Worm (Caenorhabditis elegans): ENCODE results near the gene Y70G10A.3.

Gene Y70G10A.3

ce11 chrIII:10202894-10203871 is 35.7 kb upstream of the Y70G10A.3 start, which contains the start of gene chc-1:
Gene chc-1 (plus strand): TSS chrIII:10203821.
- no peak for TF ChIP-seq nhr-11 (tag; optimal IDR thresholded peaks at IDR 0.05)
- TF ChIP-seq gei-8 (GFP tag; optimal IDR thresholded peaks at IDR 0.05) = no peak
- no peak for TF ChIP-seq nhr-111 (GFP tag; optimal IDR thresholded peaks at IDR 0.05)
- TF ChIP-seq nhr-25 (tag; optimal IDR thresholded peaks at IDR 0.05; ENCODE audit: borderline replicate concordance, insufficient read depth) = no peak
- TF ChIP-seq nhr-10 (tag; optimal IDR thresholded peaks at IDR 0.05) = no peak
- no peak for TF ChIP-seq vab-7 (GFP tag; IDR thresholded peaks at IDR 0.05)
- TF ChIP-seq F26F4.8 (GFP tag; conservative IDR thresholded peaks at IDR 0.05) = no peak
- no peak for TF ChIP-seq zip-2 (tag; optimal IDR thresholded peaks at IDR 0.05)
- no peak for TF ChIP-seq nhr-6 (tag; optimal IDR thresholded peaks at IDR 0.05)
- TF ChIP-seq lin-38 (GFP tag; IDR thresholded peaks at IDR 0.05) = no peak
- no peak for TF ChIP-seq ZK546.5 (tag; optimal IDR thresholded peaks at IDR 0.05)
- no peak for TF ChIP-seq unc-130 (GFP tag; optimal IDR thresholded peaks at IDR 0.05)
- TF ChIP-seq ZK337.2 (GFP tag; IDR thresholded peaks at IDR 0.05) = no peak
- TF ChIP-seq lin-15B (tag; optimal IDR thresholded peaks at IDR 0.05) = no peak
- no peak for TF ChIP-seq ceh-62 (tag; optimal IDR thresholded peaks at IDR 0.05)
- TF ChIP-seq lin-1 (GFP tag; IDR thresholded peaks at IDR 0.05) = no peak
- TF ChIP-seq ceh-28 (tag; optimal IDR thresholded peaks at IDR 0.05) = no peak
- peak; percentile 64 for TF ChIP-seq hlh-30 (tag; optimal IDR thresholded peaks at IDR 0.05; ENCODE audit: insufficient read depth)
- no peak for TF ChIP-seq rbr-2 (tag; optimal IDR thresholded peaks at IDR 0.05)
- TF ChIP-seq ceh-82 (tag; optimal IDR thresholded peaks at IDR 0.05) = no peak
- peak in 1 of 2 experiments; percentile 4 for TF ChIP-seq hif-1 (tag; optimal IDR thresholded peaks at IDR 0.05)
- TF ChIP-seq skn-1 (tag; optimal IDR thresholded peaks at IDR 0.05) = no peak
- TF ChIP-seq pqm-1 (tag; optimal IDR thresholded peaks at IDR 0.05) = peak; percentile 50
- TF ChIP-seq ama-1 (optimal IDR thresholded peaks at IDR 0.05) = peak; percentile 48
- no peak for TF ChIP-seq ces-1 (GFP tag; optimal IDR thresholded peaks at IDR 0.05)
- no peak for TF ChIP-seq Y75B8A.6 (GFP tag; IDR thresholded peaks at IDR 0.05)
- TF ChIP-seq zfp-2 (tag; optimal IDR thresholded peaks at IDR 0.05) = no peak
- no peak for TF ChIP-seq pha-4 (GFP tag; IDR thresholded peaks at IDR 0.05)
- TF ChIP-seq pha-4 (tag; optimal IDR thresholded peaks at IDR 0.05) = no peak
- no peak for TF ChIP-seq dmd-8 (GFP tag; IDR thresholded peaks at IDR 0.05)
- no peak for TF ChIP-seq ceh-32 (tag; optimal IDR thresholded peaks at IDR 0.05; ENCODE audit: poor library complexity)
- no peak for TF ChIP-seq zfp-3 (GFP tag; conservative IDR thresholded peaks at IDR 0.05)
- TF ChIP-seq ctbp-1 (GFP tag; IDR thresholded peaks at IDR 0.05) = no peak
- no peak for TF ChIP-seq nhr-48 (tag; optimal IDR thresholded peaks at IDR 0.05)
- TF ChIP-seq lin-29 (GFP tag; IDR thresholded peaks at IDR 0.05) = no peak
- no peak for TF ChIP-seq spr-1 (tag; optimal IDR thresholded peaks at IDR 0.05)
- TF ChIP-seq lim-7 (GFP tag; IDR thresholded peaks at IDR 0.05) = no peak
- TF ChIP-seq nhr-41 (GFP tag; IDR thresholded peaks at IDR 0.05) = no peak
- no peak for TF ChIP-seq snpc-4 (tag; optimal IDR thresholded peaks at IDR 0.05)
- TF ChIP-seq fos-1 (tag; optimal IDR thresholded peaks at IDR 0.05) = no peak
- TF ChIP-seq saeg-2 (GFP tag; IDR thresholded peaks at IDR 0.05) = no peak
- no peak for TF ChIP-seq F10B5.3 (tag; optimal IDR thresholded peaks at IDR 0.05)
- TF ChIP-seq zip-11 (GFP tag; IDR thresholded peaks at IDR 0.05) = no peak
- peak; percentile 33; the same call in 1 of the 2 replicates for TF ChIP-seq dmd-6 (GFP tag; IDR thresholded peaks at IDR 0.05)
- no peak for TF ChIP-seq F44E2.7 (GFP tag; IDR thresholded peaks at IDR 0.05)
- no peak for TF ChIP-seq nhr-237 (tag; optimal IDR thresholded peaks at IDR 0.05)
- TF ChIP-seq ztf-11 (tag; optimal IDR thresholded peaks at IDR 0.05) = no peak
- no peak for TF ChIP-seq ztf-7 (tag; optimal IDR thresholded peaks at IDR 0.05)
- TF ChIP-seq D1046.2 (GFP tag; IDR thresholded peaks at IDR 0.05) = no peak
- no peak for TF ChIP-seq hmg-1.1 (GFP tag; IDR thresholded peaks at IDR 0.05)
- TF ChIP-seq lin-39 (tag; optimal IDR thresholded peaks at IDR 0.05) = no peak

Measured in whole organism, L4 larva.